Worm (Caenorhabditis elegans): ENCODE measurements around the gene rocf-1.

The rocf-1 gene

DNA sequence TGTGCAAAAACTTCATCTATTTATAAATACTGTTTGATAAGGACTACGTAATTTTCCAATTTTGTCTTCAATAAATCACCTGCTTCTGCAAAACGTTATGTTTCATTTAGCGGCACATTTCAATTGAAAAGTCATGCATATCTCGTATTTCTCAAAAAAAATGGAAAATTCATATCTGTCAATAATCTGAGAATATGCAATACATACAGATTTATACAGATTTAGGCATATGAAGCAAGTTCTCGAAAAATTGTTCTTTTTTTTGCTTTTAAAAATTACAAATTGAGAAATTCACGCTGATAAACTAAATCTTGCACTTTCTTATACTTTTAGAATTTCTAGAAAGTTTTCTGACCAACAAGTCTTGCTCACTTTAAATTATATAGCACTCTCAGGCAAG is 20.1 kb downstream of the rocf-1 start, which contains the start of gene T26H5.11:
TSS of gene T26H5.11 (minus strand) at position 101 of the 400 bp plus-strand sequence.
- TF ChIP-seq klf-2 (GFP tag; conservative IDR thresholded peaks at IDR 0.05) (no peak), cog-1 (tag; optimal IDR thresholded peaks at IDR 0.05) (no peak), ztf-23 (GFP tag; IDR thresholded peaks at IDR 0.05) (no peak), ztf-29 (GFP tag; IDR thresholded peaks at IDR 0.05) (no peak), ref-1 (GFP tag; conservative IDR thresholded peaks at IDR 0.05) (no peak), med-1 (GFP tag; optimal IDR thresholded peaks at IDR 0.05; ENCODE audit: insufficient read depth) (no peak), flt-1 (GFP tag; IDR thresholded peaks at IDR 0.05) (no peak), T22C8.4 (GFP tag; IDR thresholded peaks at IDR 0.05) (no peak), tab-1 (GFP tag; IDR thresholded peaks at IDR 0.05) (no peak)

DNA sequence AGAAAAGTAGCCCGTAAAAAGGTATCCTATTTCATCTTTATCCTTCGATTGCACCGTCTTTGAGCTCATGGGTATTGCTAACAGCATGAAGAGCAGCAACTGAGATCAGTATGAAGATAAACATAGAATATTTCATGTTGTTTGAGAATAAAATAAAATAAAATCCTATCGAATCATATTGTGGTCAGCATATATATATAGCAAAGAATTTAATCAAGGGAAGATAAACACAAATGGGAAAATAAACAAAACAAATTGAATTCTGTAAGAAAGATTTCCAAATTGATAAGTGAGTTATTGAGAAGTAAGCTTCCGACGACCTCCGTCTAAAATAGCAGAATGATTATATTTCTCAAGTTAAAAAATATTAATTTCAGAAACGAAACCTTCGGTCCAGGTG is 20.6 kb downstream of the rocf-1 start, which contains the start of gene T26H5.10:
TSS of gene T26H5.10 (minus strand) at position 101 of the 400 bp plus-strand sequence.
- TF ChIP-seq med-1 (GFP tag; optimal IDR thresholded peaks at IDR 0.05; ENCODE audit: insufficient read depth) (no peak), cog-1 (tag; optimal IDR thresholded peaks at IDR 0.05) (no peak), tab-1 (GFP tag; IDR thresholded peaks at IDR 0.05) (no peak), ref-1 (GFP tag; conservative IDR thresholded peaks at IDR 0.05) (no peak), flt-1 (GFP tag; IDR thresholded peaks at IDR 0.05) (no peak), ztf-23 (GFP tag; IDR thresholded peaks at IDR 0.05) (no peak), T22C8.4 (GFP tag; IDR thresholded peaks at IDR 0.05) (no peak), ztf-29 (GFP tag; IDR thresholded peaks at IDR 0.05) (no peak), klf-2 (GFP tag; conservative IDR thresholded peaks at IDR 0.05) (no peak)

DNA sequence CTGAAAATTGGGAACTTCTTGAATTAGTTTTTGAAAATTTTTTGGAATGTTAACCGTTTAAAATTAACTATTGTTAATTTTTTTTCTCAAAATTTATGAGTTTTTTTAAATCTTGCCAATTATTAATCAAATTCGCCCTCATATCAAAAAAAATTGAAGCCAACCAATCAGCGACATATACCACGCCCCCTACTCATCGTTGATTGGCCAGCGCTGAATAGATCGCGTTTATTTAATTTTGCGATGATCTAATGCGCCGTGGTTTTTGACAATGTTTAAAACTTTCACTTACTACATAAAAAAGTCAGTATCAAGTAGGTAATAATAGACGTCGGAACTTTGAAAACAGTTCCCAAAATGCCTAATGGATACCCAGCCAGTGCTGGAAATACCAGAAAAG is 21.9 kb downstream of the rocf-1 start:
- TF ChIP-seq ztf-23 (GFP tag; IDR thresholded peaks at IDR 0.05) = no peak
- no peak for TF ChIP-seq T22C8.4 (GFP tag; IDR thresholded peaks at IDR 0.05)
- TF ChIP-seq ref-1 (GFP tag; conservative IDR thresholded peaks at IDR 0.05) = no peak
- TF ChIP-seq flt-1 (GFP tag; IDR thresholded peaks at IDR 0.05) = no peak
- no peak for TF ChIP-seq klf-2 (GFP tag; conservative IDR thresholded peaks at IDR 0.05)
- no peak for TF ChIP-seq med-1 (GFP tag; optimal IDR thresholded peaks at IDR 0.05; ENCODE audit: insufficient read depth)
- no peak for TF ChIP-seq cog-1 (tag; optimal IDR thresholded peaks at IDR 0.05)
- no peak for TF ChIP-seq ztf-29 (GFP tag; IDR thresholded peaks at IDR 0.05)
- TF ChIP-seq tab-1 (GFP tag; IDR thresholded peaks at IDR 0.05) = no peak

ce11 chrV:15436133-15436532 is 28.2 kb downstream of the rocf-1 start:
- TF ChIP-seq tab-1 (GFP tag; IDR thresholded peaks at IDR 0.05) = no peak

- TF ChIP-seq T22C8.4 (GFP tag; IDR thresholded peaks at IDR 0.05) = no peak
- no peak for TF ChIP-seq ref-1 (GFP tag; conservative IDR thresholded peaks at IDR 0.05)
- TF ChIP-seq tab-1 (GFP tag; IDR thresholded peaks at IDR 0.05) = no peak
- TF ChIP-seq ztf-29 (GFP tag; IDR thresholded peaks at IDR 0.05) = no peak
- TF ChIP-seq ztf-23 (GFP tag; IDR thresholded peaks at IDR 0.05) = no peak
- TF ChIP-seq cog-1 (tag; optimal IDR thresholded peaks at IDR 0.05) = no peak
- no peak for TF ChIP-seq klf-2 (GFP tag; conservative IDR thresholded peaks at IDR 0.05)
- no peak for TF ChIP-seq med-1 (GFP tag; optimal IDR thresholded peaks at IDR 0.05; ENCODE audit: insufficient read depth)
Measured at ce11 chrV:15434647-15435046, 29.7 kb downstream of the rocf-1 start.

DNA sequence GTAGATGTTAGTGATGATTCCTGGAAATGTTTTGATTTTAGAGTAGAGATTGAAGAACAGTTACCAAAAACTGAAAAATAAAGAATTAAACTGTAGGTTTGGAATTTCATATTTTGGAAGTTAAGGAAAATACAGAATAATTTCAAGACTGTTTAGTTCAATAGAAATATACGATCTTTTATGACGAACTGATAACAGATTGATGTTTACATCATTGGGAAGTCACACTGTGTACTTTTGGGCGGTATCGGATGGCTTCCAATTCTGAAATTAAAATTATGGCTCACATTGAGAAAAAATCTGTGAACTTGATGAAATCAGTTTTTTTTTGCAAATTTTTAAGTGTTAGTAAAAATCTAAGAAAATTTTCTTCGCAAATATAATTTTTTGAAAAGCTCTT is 31.8 kb downstream of the rocf-1 start, which contains the start of gene T26H5.8:
TSS of gene T26H5.8 (minus strand) at position 270 of the 400 bp plus-strand sequence.
- TF ChIP-seq ref-1 (GFP tag; conservative IDR thresholded peaks at IDR 0.05) = no peak
- no peak for TF ChIP-seq med-1 (GFP tag; optimal IDR thresholded peaks at IDR 0.05; ENCODE audit: insufficient read depth)
- TF ChIP-seq ztf-23 (GFP tag; IDR thresholded peaks at IDR 0.05) = no peak
- TF ChIP-seq flt-1 (GFP tag; IDR thresholded peaks at IDR 0.05) = no peak
- no peak for TF ChIP-seq T22C8.4 (GFP tag; IDR thresholded peaks at IDR 0.05)
- TF ChIP-seq ztf-29 (GFP tag; IDR thresholded peaks at IDR 0.05) = no peak
- no peak for TF ChIP-seq tab-1 (GFP tag; IDR thresholded peaks at IDR 0.05)
- TF ChIP-seq klf-2 (GFP tag; conservative IDR thresholded peaks at IDR 0.05) = no peak
- no peak for TF ChIP-seq cog-1 (tag; optimal IDR thresholded peaks at IDR 0.05)

ce11 chrV:15431322-15432052 is 32.8 kb downstream of the rocf-1 start:
- TF ChIP-seq med-1 (GFP tag; optimal IDR thresholded peaks at IDR 0.05; ENCODE audit: insufficient read depth) (no peak), tab-1 (GFP tag; IDR thresholded peaks at IDR 0.05) (no peak), ztf-29 (GFP tag; IDR thresholded peaks at IDR 0.05) (no peak), cog-1 (tag; optimal IDR thresholded peaks at IDR 0.05) (no peak), ztf-23 (GFP tag; IDR thresholded peaks at IDR 0.05) (no peak), klf-2 (GFP tag; conservative IDR thresholded peaks at IDR 0.05) (no peak), ref-1 (GFP tag; conservative IDR thresholded peaks at IDR 0.05) (no peak), T22C8.4 (GFP tag; IDR thresholded peaks at IDR 0.05) (no peak), flt-1 (GFP tag; IDR thresholded peaks at IDR 0.05) (no peak)

- TF ChIP-seq tab-1 (GFP tag; IDR thresholded peaks at IDR 0.05) (no peak), ztf-29 (GFP tag; IDR thresholded peaks at IDR 0.05) (no peak), klf-2 (GFP tag; conservative IDR thresholded peaks at IDR 0.05) (no peak), ztf-23 (GFP tag; IDR thresholded peaks at IDR 0.05) (no peak), ref-1 (GFP tag; conservative IDR thresholded peaks at IDR 0.05) (no peak), T22C8.4 (GFP tag; IDR thresholded peaks at IDR 0.05) (no peak), flt-1 (GFP tag; IDR thresholded peaks at IDR 0.05) (no peak), cog-1 (tag; optimal IDR thresholded peaks at IDR 0.05) (no peak), med-1 (GFP tag; optimal IDR thresholded peaks at IDR 0.05; ENCODE audit: insufficient read depth) (no peak)
Measured at ce11 chrV:15426944-15427343, 37.4 kb downstream of the rocf-1 start, which contains the start of gene fbxa-209. TSS of gene fbxa-209 (minus strand) at chrV:15427044.

DNA sequence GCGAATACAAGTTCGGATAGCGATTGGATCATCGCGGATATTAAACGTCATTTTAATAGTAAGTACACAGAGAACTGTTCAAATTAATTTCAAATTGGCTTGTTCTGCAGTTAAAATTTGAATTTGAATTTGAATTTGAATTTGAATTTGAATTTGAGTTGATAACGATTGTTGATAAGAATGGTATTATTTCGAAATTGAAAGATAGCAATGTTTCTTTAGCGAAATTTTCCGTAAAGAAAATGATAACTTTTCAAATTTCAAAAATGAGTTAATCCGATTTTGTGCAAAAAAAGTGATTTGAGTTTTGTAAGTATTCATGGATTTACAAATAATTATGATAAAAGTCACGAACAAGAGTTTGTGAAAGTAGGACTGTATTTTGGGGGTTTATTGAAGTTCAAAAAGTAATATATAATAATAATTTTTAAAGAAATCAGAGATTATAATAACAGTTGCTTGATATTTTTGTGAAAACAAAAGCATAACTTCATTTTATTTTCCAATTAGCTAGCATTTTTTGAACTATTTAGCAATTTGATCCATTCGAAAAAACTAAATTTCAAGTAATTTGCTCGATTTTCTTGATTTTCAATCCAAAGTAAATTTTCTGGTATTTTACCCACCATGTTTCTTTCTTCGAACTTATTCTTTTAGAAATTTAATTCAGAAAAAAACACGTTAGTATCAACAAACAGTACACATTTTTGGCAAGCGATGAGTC is 38.8 kb downstream of the rocf-1 start, which contains the start of gene Y36E3A.2:
TSS of gene Y36E3A.2 (plus strand) at position 674 of the 724 bp plus-strand sequence.
- TF ChIP-seq cog-1 (tag; optimal IDR thresholded peaks at IDR 0.05) (no peak), ztf-29 (GFP tag; IDR thresholded peaks at IDR 0.05) (no peak), ref-1 (GFP tag; conservative IDR thresholded peaks at IDR 0.05) (no peak), tab-1 (GFP tag; IDR thresholded peaks at IDR 0.05) (no peak), T22C8.4 (GFP tag; IDR thresholded peaks at IDR 0.05) (no peak), klf-2 (GFP tag; conservative IDR thresholded peaks at IDR 0.05) (no peak), med-1 (GFP tag; optimal IDR thresholded peaks at IDR 0.05; ENCODE audit: insufficient read depth) (no peak), ztf-23 (GFP tag; IDR thresholded peaks at IDR 0.05) (no peak), flt-1 (GFP tag; IDR thresholded peaks at IDR 0.05) (no peak)

Measured in whole organism, midembryonic.